Fruit fly (Drosophila melanogaster) whole organism, embryonic: ENCODE measurements around the gene Pfdn2.

Experiments used
- Antp ChIP-seq: fragments of 200-800 bp; sonication (Bioruptor generic); optimal IDR thresholded peaks from 3 replicates; lab custom pipeline; 2016; ENCODE audit warnings: missing biosample characterization, missing genetic modification characterization
- Bdp1 ChIP-seq: fragments of 200-800 bp; sonication (Bioruptor generic); optimal IDR thresholded peaks from 3 replicates; lab custom pipeline; 2016; ENCODE audit warnings: missing biosample characterization, missing genetic modification characterization
- CG10267 ChIP-seq: fragments of 200-800 bp; sonication (Bioruptor generic); optimal IDR thresholded peaks from 2 replicates; lab custom pipeline; 2018; ENCODE audit warnings: missing biosample characterization, mild to moderate bottlenecking, missing genetic modification characterization, moderate library complexity
- CG10431 ChIP-seq: fragments of 200-800 bp; sonication (Bioruptor generic); optimal IDR thresholded peaks from 3 replicates; lab custom pipeline; 2018; ENCODE audit warnings: missing biosample characterization, mild to moderate bottlenecking, missing genetic modification characterization
- CG12659 ChIP-seq: fragments of 200-800 bp; sonication (Bioruptor generic); optimal IDR thresholded peaks from 3 replicates; lab custom pipeline; 2017; ENCODE audit warnings: mild to moderate bottlenecking, missing biosample characterization, missing genetic modification reagents, missing genetic modification characterization
- CG13894 ChIP-seq: fragments of 200-800 bp; sonication (Bioruptor generic); optimal IDR thresholded peaks from 3 replicates; lab custom pipeline; 2018; ENCODE audit warnings: missing biosample characterization, mild to moderate bottlenecking, missing genetic modification characterization, moderate library complexity
- CG14014 ChIP-seq: fragments of 200-800 bp; sonication (Bioruptor generic); IDR thresholded peaks from 2 replicates; pipeline ENCODE4 v1.3.6; 2022; ENCODE audit warnings: missing biosample characterization, missing genetic modification characterization
- CG14441 ChIP-seq: fragments of 200-800 bp; sonication (Bioruptor generic); IDR thresholded peaks from 2 replicates; pipeline ENCODE4 v1.3.6; 2022; ENCODE audit warnings: missing biosample characterization, missing genetic modification characterization
- CG1529 ChIP-seq: fragments of 200-800 bp; sonication (Bioruptor generic); optimal IDR thresholded peaks from 3 replicates; lab custom pipeline; 2018; ENCODE audit warnings: missing biosample characterization, missing genetic modification characterization
- CG15514 ChIP-seq: fragments of 200-800 bp; sonication (Bioruptor generic); optimal IDR thresholded peaks from 3 replicates; lab custom pipeline; 2017; ENCODE audit warnings: missing biosample characterization, missing genetic modification characterization, mild to moderate bottlenecking, moderate library complexity, missing genetic modification reagents
- CG1603 ChIP-seq: fragments of 200-800 bp; sonication (Bioruptor generic); optimal IDR thresholded peaks from 2 replicates; lab custom pipeline; 2019; ENCODE audit warnings: missing biosample characterization, mild to moderate bottlenecking, missing genetic modification characterization, moderate library complexity
- CG17361 ChIP-seq: fragments of 200-800 bp; sonication (Bioruptor generic); IDR thresholded peaks from 3 replicates; pipeline ENCODE4 v1.3.6; 2022; ENCODE audit warnings: missing biosample characterization, missing genetic modification characterization
- CG17568 ChIP-seq: fragments of 200-800 bp; sonication (Bioruptor generic); optimal IDR thresholded peaks from 2 replicates; lab custom pipeline; 2018; ENCODE audit warnings: missing biosample characterization, mild to moderate bottlenecking, missing genetic modification characterization, moderate library complexity
- CG17912 ChIP-seq: fragments of 200-800 bp; sonication (Bioruptor generic); optimal IDR thresholded peaks from 2 replicates; lab custom pipeline; 2018; ENCODE audit warnings: missing biosample characterization, mild to moderate bottlenecking, missing genetic modification characterization
- CG2678 ChIP-seq: fragments of 200-800 bp; sonication (Bioruptor generic); optimal IDR thresholded peaks from 3 replicates; lab custom pipeline; 2019; ENCODE audit warnings: missing biosample characterization, mild to moderate bottlenecking, missing genetic modification characterization, moderate library complexity
- CG31224 ChIP-seq: fragments of 200-800 bp; sonication (Bioruptor generic); IDR thresholded peaks from 2 replicates; pipeline ENCODE4 v1.3.6; 2022; ENCODE audit warnings: missing biosample characterization, missing genetic modification characterization
- CG3995 ChIP-seq: fragments of 200-800 bp; sonication (Bioruptor generic); optimal IDR thresholded peaks from 3 replicates; lab custom pipeline; 2016; ENCODE audit warnings: missing biosample characterization, missing genetic modification characterization
- CG43689 ChIP-seq: fragments of 200-800 bp; sonication (Bioruptor generic); IDR thresholded peaks from 2 replicates; pipeline ENCODE4 v1.3.6; 2022; ENCODE audit warnings: missing biosample characterization, missing genetic modification characterization
- CG7372 ChIP-seq: fragments of 200-800 bp; sonication (Bioruptor generic); IDR thresholded peaks from 2 replicates; pipeline ENCODE4 v1.3.6; 2022; ENCODE audit warnings: missing biosample characterization, missing genetic modification characterization
- CG9727 ChIP-seq: fragments of 200-800 bp; sonication (Bioruptor generic); optimal IDR thresholded peaks from 3 replicates; lab custom pipeline; 2017; ENCODE audit warnings: missing biosample characterization, mild to moderate bottlenecking, missing genetic modification characterization
- CG9817 ChIP-seq: fragments of 200-800 bp; sonication (Bioruptor generic); optimal IDR thresholded peaks from 2 replicates; lab custom pipeline; 2018; ENCODE audit warnings: missing biosample characterization, mild to moderate bottlenecking, missing genetic modification characterization, moderate library complexity
- CrebB ChIP-seq: fragments of 200-800 bp; sonication (Bioruptor generic); optimal IDR thresholded peaks from 3 replicates; lab custom pipeline; 2018; ENCODE audit warnings: missing biosample characterization, mild to moderate bottlenecking, missing genetic modification characterization
- D ChIP-seq, 2 experiments: fragments of 200-800 bp in 1 of 2; fragments of >200 bp in 1 of 2; sonication (Bioruptor generic) in 1 of 2; optimal IDR thresholded peaks; 2 replicates in 1 of 2; 3 replicates in 1 of 2; lab custom pipeline; 2017; ENCODE audit warnings: mild to moderate bottlenecking in 1 of 2, missing biosample characterization in 1 of 2, missing genetic modification characterization in 1 of 2, missing genetic modification reagents in 1 of 2
- Dll ChIP-seq: fragments of 200-800 bp; sonication (Bioruptor generic); IDR thresholded peaks from 4 replicates; pipeline ENCODE4 v1.3.6; 2022; ENCODE audit warnings: missing biosample characterization, missing genetic modification characterization; ENCODE audit not compliant: partially characterized antibody
- Fer3 ChIP-seq: fragments of 200-800 bp; sonication (Bioruptor generic); optimal IDR thresholded peaks from 2 replicates; lab custom pipeline; 2018; ENCODE audit warnings: missing biosample characterization, mild to moderate bottlenecking, missing genetic modification characterization, moderate library complexity
- HHEX ChIP-seq: fragments of 200-800 bp; sonication (Bioruptor generic); optimal IDR thresholded peaks from 3 replicates; lab custom pipeline; 2017; ENCODE audit warnings: missing biosample characterization, mild to moderate bottlenecking, missing genetic modification characterization, missing genetic modification reagents
- Hmr ChIP-seq: fragments of 200-800 bp; sonication (Bioruptor generic); optimal IDR thresholded peaks from 3 replicates; lab custom pipeline; 2017; ENCODE audit warnings: mild to moderate bottlenecking, missing biosample characterization, missing genetic modification reagents, missing genetic modification characterization
- Jarid2 ChIP-seq: fragments of 200-800 bp; sonication (Bioruptor generic); optimal IDR thresholded peaks from 3 replicates; lab custom pipeline; 2017; ENCODE audit warnings: mild to moderate bottlenecking, missing biosample characterization, missing genetic modification reagents, missing genetic modification characterization
- Lhr ChIP-seq: fragments of 200-800 bp; sonication (Bioruptor generic); optimal IDR thresholded peaks from 3 replicates; lab custom pipeline; 2017; ENCODE audit warnings: mild to moderate bottlenecking, missing biosample characterization, missing genetic modification reagents, missing genetic modification characterization
- Med ChIP-seq: fragments of 200-800 bp; sonication (Bioruptor generic); peaks from one replicate; lab custom pipeline; 2016; ENCODE audit warnings: missing biosample characterization, missing genetic modification characterization, mild to moderate bottlenecking, inconsistent platforms, moderate library complexity
- Mrtf ChIP-seq: fragments of 200-800 bp; sonication (Bioruptor generic); IDR thresholded peaks from 3 replicates; pipeline ENCODE4 v1.3.6; 2022; ENCODE audit warnings: missing biosample characterization, missing genetic modification characterization
- Poxn ChIP-seq: fragments of 200-800 bp; sonication (Bioruptor generic); IDR thresholded peaks from 2 replicates; pipeline ENCODE4 v1.3.6; 2022; ENCODE audit warnings: missing biosample characterization, missing genetic modification characterization
- Six4 ChIP-seq: fragments of 200-800 bp; sonication (Bioruptor generic); optimal IDR thresholded peaks from 2 replicates; lab custom pipeline; 2016; ENCODE audit warnings: missing biosample characterization, missing genetic modification characterization
- Taf1 ChIP-seq: fragments of 200-800 bp; sonication (Bioruptor generic); IDR thresholded peaks from 2 replicates; pipeline ENCODE4 v1.3.6; 2022; ENCODE audit warnings: missing biosample characterization, missing genetic modification characterization
- cas ChIP-seq: fragments of 200-800 bp; sonication (Bioruptor generic); IDR thresholded peaks from 2 replicates; pipeline ENCODE4 v1.3.6; 2022; ENCODE audit warnings: missing biosample characterization, missing genetic modification characterization
- crp ChIP-seq, 2 experiments: fragments of 200-800 bp; sonication (Bioruptor generic); optimal IDR thresholded peaks; 2 replicates in 1 of 2; 3 replicates in 1 of 2; lab custom pipeline; 2017; ENCODE audit warnings: missing biosample characterization in 2 of 2, missing genetic modification characterization in 2 of 2, mild to moderate bottlenecking in 1 of 2, moderate library complexity in 1 of 2
- en ChIP-seq: fragments of 200-800 bp; sonication (Bioruptor generic); optimal IDR thresholded peaks from 2 replicates; lab custom pipeline; 2016; ENCODE audit warnings: missing biosample characterization, missing genetic modification characterization
- ftz-f1 ChIP-seq: fragments of 200-800 bp; sonication (Bioruptor generic); optimal IDR thresholded peaks from 2 replicates; lab custom pipeline; 2016; ENCODE audit warnings: missing biosample characterization, missing genetic modification characterization
- grau ChIP-seq: fragments of 200-800 bp; optimal IDR thresholded peaks from 3 replicates; lab custom pipeline; 2019; ENCODE audit warnings: missing biosample characterization, mild to moderate bottlenecking, missing genetic modification characterization, moderate library complexity
- her ChIP-seq: fragments of 200-800 bp; sonication (Bioruptor generic); optimal IDR thresholded peaks from 2 replicates; lab custom pipeline; 2016; ENCODE audit warnings: missing biosample characterization, missing genetic modification characterization
- hkb ChIP-seq, 2 experiments: fragments of 200-800 bp in 1 of 2; fragments of >200 bp in 1 of 2; sonication (Bioruptor generic) in 1 of 2; IDR thresholded peaks in 1 of 2; optimal IDR thresholded peaks in 1 of 2; 2 replicates each; pipeline versions ENCODE4 v1.3.6 to Lab custom; 2017 to 2022; ENCODE audit warnings: missing biosample characterization in 1 of 2, missing genetic modification characterization in 1 of 2
- lilli ChIP-seq: fragments of 200-800 bp; sonication (Bioruptor generic); optimal IDR thresholded peaks from 3 replicates; lab custom pipeline; 2016; ENCODE audit warnings: missing biosample characterization, missing genetic modification characterization
- otp ChIP-seq: fragments of 200-800 bp; sonication (Bioruptor generic); IDR thresholded peaks from 3 replicates; pipeline ENCODE4, ENCODE4 v1.3.6; 2022; ENCODE audit warnings: missing biosample characterization, missing genetic modification characterization
- phol ChIP-seq: fragments of 200-800 bp; sonication (Bioruptor generic); optimal IDR thresholded peaks from 3 replicates; lab custom pipeline; 2018; ENCODE audit warnings: missing biosample characterization, mild to moderate bottlenecking, missing genetic modification characterization, moderate library complexity
- psq ChIP-seq: fragments of 200-800 bp; sonication (Bioruptor generic); optimal IDR thresholded peaks from 2 replicates; lab custom pipeline; 2017; ENCODE audit warnings: missing biosample characterization, missing genetic modification characterization
- stc ChIP-seq: fragments of 200-800 bp; sonication (Bioruptor generic); IDR thresholded peaks from 2 replicates; pipeline ENCODE4 v1.3.6; 2022; ENCODE audit warnings: missing biosample characterization, missing genetic modification characterization
- tin ChIP-seq: fragments of 200-800 bp; sonication (Bioruptor generic); optimal IDR thresholded peaks from 3 replicates; lab custom pipeline; 2016; ENCODE audit warnings: missing biosample characterization, missing genetic modification characterization
- ttk ChIP-seq: fragments of 200-800 bp; sonication (Bioruptor generic); IDR thresholded peaks from 2 replicates; pipeline ENCODE4 v2.1.2; 2022; ENCODE audit warnings: missing biosample characterization, missing genetic modification characterization
- yki ChIP-seq: fragments of >200 bp; optimal IDR thresholded peaks from 3 replicates; lab custom pipeline; 2018

The Pfdn2 gene

dm6 chr3L:11096195-11096908 lies 22.2 kb upstream of the Pfdn2 start, which contains the start of the genes CG46439, Iyd and CG33947 (continued):
- TF ChIP-seq CG2678 (tag; lab: Kevin White, UChicago) (no peak), CG17912 (no peak), Bdp1 (GFP tag; lab: Kevin White, UChicago) (no peak), CG14014 (GFP tag; lab: Robert Waterston, UW) (no peak), CG17568 (GFP tag; lab: Kevin White, UChicago) (peak; percentile 25), her (GFP tag; lab: Kevin White, UChicago) (no peak), CG9817 (tag; lab: Kevin White, UChicago) (no peak), CG12659 (peak; percentile 46), CG43689 (GFP tag; lab: Robert Waterston, UW) (no peak), ttk (GFP tag; lab: Robert Waterston, UW) (no peak), crp (GFP tag; optimal IDR thresholded peaks at IDR 0.05; lab: Kevin White, UChicago) (peak; percentile 70 to 93), CG14441 (GFP tag; lab: Robert Waterston, UW) (peak; percentile 29; the same call in 1 of the 2 replicates), psq (GFP tag; lab: Kevin White, UChicago) (no peak), CrebB (tag; lab: Kevin White, UChicago) (no peak), Poxn (GFP tag; lab: Robert Waterston, UW) (no peak), CG17361 (GFP tag; lab: Robert Waterston, UW) (0 out of 3 replicates have a peak, but pooled peaks have one; percentile 17), ftz-f1 (GFP tag; lab: Kevin White, UChicago) (peak; percentile 82), Med (GFP tag; lab: Kevin White, UChicago) (peak; percentile 89), CG1529 (GFP tag; lab: Kevin White, UChicago) (no peak), hkb (optimal IDR thresholded peaks at IDR 0.05; lab: Kevin White, UChicago) (no peak), hkb (GFP tag; IDR thresholded peaks at IDR 0.05; lab: Robert Waterston, UW) (peak; percentile 37; the same call in 1 of the 2 replicates), D (optimal IDR thresholded peaks at IDR 0.05; lab: Kevin White, UChicago) (no peak), D (GFP tag; optimal IDR thresholded peaks at IDR 0.05; lab: Kevin White, UChicago) (no peak), Antp (GFP tag; lab: Kevin White, UChicago) (no peak), Mrtf (GFP tag; lab: Robert Waterston, UW) (no peak), lilli (no peak), Jarid2 (GFP tag; lab: Kevin White, UChicago) (no peak), CG3995 (GFP tag; lab: Kevin White, UChicago) (peak; percentile 2), cas (no peak), Hmr (GFP tag; lab: Kevin White, UChicago) (no peak), Lhr (no peak), CG7372 (GFP tag; lab: Robert Waterston, UW) (no peak), CG13894 (tag; lab: Kevin White, UChicago) (no peak), Six4 (GFP tag; lab: Kevin White, UChicago) (no peak), Taf1 (no peak), CG31224 (no peak), HHEX (GFP tag; lab: Kevin White, UChicago) (no peak), stc (GFP tag; lab: Robert Waterston, UW) (no peak), Fer3 (tag; lab: Kevin White, UChicago) (no peak), CG9727 (GFP tag; lab: Kevin White, UChicago) (no peak), otp (GFP tag; lab: Robert Waterston, UW) (no peak), Dll (GFP tag; lab: Robert Waterston, UW) (no peak), grau (peak; percentile 2), CG15514 (GFP tag; lab: Kevin White, UChicago) (peak; percentile 71), CG10267 (tag; lab: Kevin White, UChicago) (peak; percentile 95), phol (tag; lab: Kevin White, UChicago) (no peak), CG1603 (tag; lab: Kevin White, UChicago) (no peak), tin (GFP tag; lab: Kevin White, UChicago) (no peak), en (GFP tag; lab: Kevin White, UChicago) (no peak), CG10431 (GFP tag; lab: Kevin White, UChicago) (no peak), yki (lab: Kevin White, UChicago) (peak; percentile 52)
